Worm (Caenorhabditis elegans) whole organism, L4/young adult: ENCODE measurements around the gene vha-3.

Experiments
- W03F9.2 ChIP-seq: fragments of 150-350 bp; optimal IDR thresholded peaks from 2 replicates; lab custom pipeline; 2014; ENCODE audit warnings: missing biosample characterization, missing genetic modification characterization
- dao-5 ChIP-seq: sonication (generic microtip); optimal IDR thresholded peaks from 2 replicates; lab custom pipeline; 2016; ENCODE audit warnings: missing genotype, missing genetic modification characterization, moderate library complexity, missing compliant biosample characterization
- him-1 ChIP-seq: sonication (generic microtip); optimal IDR thresholded peaks from 2 replicates; lab custom pipeline; 2016; ENCODE audit warnings: missing genotype, missing genetic modification reagents, missing genetic modification characterization, missing compliant biosample characterization

DNA sequence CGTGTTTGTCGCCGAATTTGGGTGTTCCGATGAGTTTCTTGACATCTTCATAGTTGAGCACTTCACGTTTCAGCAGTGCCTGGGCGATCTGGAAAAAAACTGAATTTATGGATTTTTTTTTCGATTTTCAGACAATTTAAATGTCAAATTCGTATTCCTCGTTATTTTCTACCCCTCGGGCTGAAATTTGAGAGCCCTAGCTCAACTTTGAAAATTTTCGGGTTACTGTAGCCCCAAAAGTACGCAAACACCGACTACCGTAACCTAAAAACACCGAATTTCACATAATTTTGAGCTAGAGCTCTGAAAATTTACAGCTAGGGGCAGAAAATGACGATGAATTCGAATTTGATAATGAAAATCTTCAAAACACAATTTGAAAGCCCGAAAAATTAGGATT is 18.3 kb upstream of the vha-3 start:
- no peak for TF ChIP-seq W03F9.2 (tag; lab: Kevin White, UChicago)
- TF ChIP-seq him-1, result no peak
- no peak for TF ChIP-seq dao-5 (tag; lab: Kevin White, UChicago)
